Fruit fly (Drosophila melanogaster) whole organism, embryonic: ENCODE data around the gene Mst36Fb.
A peak's percentile ranks its signal among the peaks of the same experiment; 100 is the strongest.

Source experiments
- Blimp-1 ChIP-seq: fragments of 200-800 bp; sonication (Bioruptor generic); optimal IDR thresholded peaks from 3 replicates; lab custom pipeline; 2018; ENCODE audit warnings: missing biosample characterization, missing genetic modification characterization, mild to moderate bottlenecking, moderate library complexity, missing genetic modification reagents
- C15 ChIP-seq: fragments of 200-800 bp; sonication (Bioruptor generic); IDR thresholded peaks from 3 replicates; pipeline ENCODE4 v1.3.6; 2022; ENCODE audit warnings: missing biosample characterization, missing genetic modification characterization
- CG12744 ChIP-seq: fragments of 200-800 bp; sonication (Bioruptor generic); optimal IDR thresholded peaks from 2 replicates; lab custom pipeline; 2016; ENCODE audit warnings: missing biosample characterization, missing genetic modification characterization
- CG13287 ChIP-seq: fragments of 200-800 bp; sonication (Bioruptor generic); IDR thresholded peaks from 2 replicates; pipeline ENCODE4 v1.3.6; 2022; ENCODE audit warnings: missing biosample characterization, missing genetic modification characterization; ENCODE audit not compliant: partially characterized antibody
- CG14965 ChIP-seq: fragments of 200-800 bp; sonication (Bioruptor generic); optimal IDR thresholded peaks from 2 replicates; lab custom pipeline; 2016; ENCODE audit warnings: missing biosample characterization, missing genetic modification characterization, borderline replicate concordance
- CG1647 ChIP-seq: fragments of 200-800 bp; sonication (Bioruptor generic); optimal IDR thresholded peaks from 3 replicates; lab custom pipeline; 2016; ENCODE audit warnings: missing biosample characterization, missing genetic modification characterization
- CG18599 ChIP-seq: fragments of 200-800 bp; sonication (Bioruptor generic); optimal IDR thresholded peaks from 3 replicates; lab custom pipeline; 2017; ENCODE audit warnings: missing biosample characterization, missing genetic modification characterization, mild to moderate bottlenecking, moderate library complexity, missing genetic modification reagents
- CG18764 ChIP-seq: fragments of 200-800 bp; sonication (Bioruptor generic); optimal IDR thresholded peaks from 3 replicates; lab custom pipeline; 2016; ENCODE audit warnings: missing biosample characterization, missing genetic modification characterization
- CG34376 ChIP-seq: fragments of 200-800 bp; sonication (Bioruptor generic); optimal IDR thresholded peaks from 2 replicates; lab custom pipeline; 2018; ENCODE audit warnings: missing biosample characterization, mild to moderate bottlenecking, missing genetic modification characterization
- CG4282 ChIP-seq: fragments of 200-800 bp; sonication (Bioruptor generic); optimal IDR thresholded peaks from 2 replicates; lab custom pipeline; 2016; ENCODE audit warnings: missing biosample characterization, missing genetic modification characterization
- CG6175 ChIP-seq: fragments of 200-800 bp; sonication (Bioruptor generic); IDR thresholded peaks from 3 replicates; pipeline ENCODE4 v1.3.6; 2022; ENCODE audit warnings: missing biosample characterization, missing genetic modification characterization
- CG9437 ChIP-seq: fragments of 200-800 bp; sonication (Bioruptor generic); optimal IDR thresholded peaks from 2 replicates; lab custom pipeline; 2018; ENCODE audit warnings: missing biosample characterization, mild to moderate bottlenecking, missing genetic modification characterization
- CkIIα-i1 ChIP-seq: fragments of 200-800 bp; sonication (Bioruptor generic); IDR thresholded peaks from 2 replicates; pipeline ENCODE4 v1.3.6; 2022; ENCODE audit warnings: missing biosample characterization, missing genetic modification characterization
- GATAe ChIP-seq: fragments of 200-800 bp; sonication (Bioruptor generic); conservative IDR thresholded peaks from 2 replicates; pipeline ENCODE4 v1.3.6; 2022; ENCODE audit warnings: missing biosample characterization, missing genetic modification characterization
- Gsc ChIP-seq: fragments of 200-800 bp; sonication (Bioruptor generic); IDR thresholded peaks from 2 replicates; pipeline ENCODE4 v1.3.6; 2022; ENCODE audit warnings: missing biosample characterization, missing genetic modification characterization
- Hand ChIP-seq: fragments of 200-800 bp; sonication (Bioruptor generic); optimal IDR thresholded peaks from 2 replicates; lab custom pipeline; 2017; ENCODE audit warnings: mild to moderate bottlenecking, missing biosample characterization, missing genetic modification reagents, missing genetic modification characterization
- Hr3 ChIP-seq: fragments of 200-800 bp; sonication (Bioruptor generic); optimal IDR thresholded peaks from 3 replicates; lab custom pipeline; 2016; ENCODE audit warnings: missing biosample characterization, missing genetic modification characterization
- Max ChIP-seq: fragments of 200-800 bp; sonication (Bioruptor generic); optimal IDR thresholded peaks from 2 replicates; lab custom pipeline; 2016; ENCODE audit warnings: missing biosample characterization, mild to moderate bottlenecking, missing genetic modification characterization
- Med ChIP-seq: fragments of 200-800 bp; sonication (Bioruptor generic); peaks from one replicate; lab custom pipeline; 2016; ENCODE audit warnings: missing biosample characterization, missing genetic modification characterization, mild to moderate bottlenecking, inconsistent platforms, moderate library complexity
- NK7.1 ChIP-seq: fragments of 200-800 bp; sonication (Bioruptor generic); optimal IDR thresholded peaks from 3 replicates; lab custom pipeline; 2016; ENCODE audit warnings: missing biosample characterization, missing genetic modification characterization
- Pdp1 ChIP-seq, 2 experiments: fragments of 200-800 bp; sonication (Bioruptor generic); optimal IDR thresholded peaks; 3 replicates each; lab custom pipeline; 2016; ENCODE audit warnings: missing biosample characterization in 2 of 2, missing genetic modification characterization in 2 of 2, mild to moderate bottlenecking in 1 of 2, moderate library complexity in 1 of 2
- Sox100B ChIP-seq: fragments of 200-800 bp; sonication (Bioruptor generic); optimal IDR thresholded peaks from 3 replicates; lab custom pipeline; 2018; ENCODE audit warnings: missing biosample characterization, mild to moderate bottlenecking, missing genetic modification characterization
- Ssrp ChIP-seq: fragments of 200-800 bp; sonication (Bioruptor generic); optimal IDR thresholded peaks from 2 replicates; lab custom pipeline; 2018; ENCODE audit warnings: missing biosample characterization, mild to moderate bottlenecking, missing genetic modification characterization, moderate library complexity
- Xbp1 ChIP-seq: fragments of 200-800 bp; sonication (Bioruptor generic); optimal IDR thresholded peaks from 3 replicates; lab custom pipeline; 2016; ENCODE audit warnings: missing biosample characterization, mild to moderate bottlenecking, missing genetic modification characterization
- crc ChIP-seq: fragments of 200-800 bp; sonication (Bioruptor generic); optimal IDR thresholded peaks from 2 replicates; lab custom pipeline; 2016; ENCODE audit warnings: missing biosample characterization, missing genetic modification characterization
- dysf ChIP-seq: fragments of 200-800 bp; sonication (Bioruptor generic); IDR thresholded peaks from 3 replicates; pipeline ENCODE4 v1.3.6; 2022; ENCODE audit warnings: missing biosample characterization, missing genetic modification characterization
- ems ChIP-seq: fragments of 200-800 bp; sonication (Bioruptor generic); optimal IDR thresholded peaks from 3 replicates; lab custom pipeline; 2016; ENCODE audit warnings: missing biosample characterization, missing genetic modification characterization
- exex ChIP-seq: fragments of 200-800 bp; sonication (Bioruptor generic); optimal IDR thresholded peaks from 4 replicates; lab custom pipeline; 2018; ENCODE audit warnings: missing biosample characterization, mild to moderate bottlenecking, missing genetic modification characterization, moderate library complexity
- gem ChIP-seq: fragments of 200-800 bp; sonication (Bioruptor generic); optimal IDR thresholded peaks from 2 replicates; lab custom pipeline; 2019; ENCODE audit warnings: missing biosample characterization, mild to moderate bottlenecking, missing genetic modification characterization, moderate library complexity
- gfzf ChIP-seq: fragments of 200-800 bp; sonication (Bioruptor generic); optimal IDR thresholded peaks from 2 replicates; lab custom pipeline; 2016; ENCODE audit warnings: missing biosample characterization, mild to moderate bottlenecking, missing genetic modification characterization, moderate library complexity
- hth ChIP-seq: fragments of >200 bp; optimal IDR thresholded peaks from 2 replicates; lab custom pipeline; 2017; ENCODE audit warnings: inconsistent platforms
- knrl ChIP-seq: fragments of 200-800 bp; sonication (Bioruptor generic); IDR thresholded peaks from 3 replicates; pipeline ENCODE4 v1.3.6; 2022; ENCODE audit warnings: missing biosample characterization, missing genetic modification characterization; ENCODE audit not compliant: partially characterized antibody
- lab ChIP-seq: fragments of 200-800 bp; sonication (Bioruptor generic); optimal IDR thresholded peaks from 3 replicates; lab custom pipeline; 2017; ENCODE audit warnings: missing biosample characterization, missing genetic modification characterization, mild to moderate bottlenecking, moderate library complexity, missing genetic modification reagents
- mirr ChIP-seq: fragments of 200-800 bp; sonication (Bioruptor generic); optimal IDR thresholded peaks from 3 replicates; lab custom pipeline; 2018; ENCODE audit warnings: missing biosample characterization, mild to moderate bottlenecking, missing genetic modification characterization
- pnt ChIP-seq: fragments of 200-800 bp; sonication (Bioruptor generic); optimal IDR thresholded peaks from 3 replicates; lab custom pipeline; 2016; ENCODE audit warnings: missing biosample characterization, missing genetic modification characterization
- run ChIP-seq: fragments of 200-800 bp; sonication (Bioruptor generic); optimal IDR thresholded peaks from 3 replicates; lab custom pipeline; 2018; ENCODE audit warnings: missing biosample characterization, mild to moderate bottlenecking, missing genetic modification characterization
- sd ChIP-seq: fragments of 200-800 bp; sonication (Bioruptor generic); optimal IDR thresholded peaks from 3 replicates; lab custom pipeline; 2018; ENCODE audit warnings: missing biosample characterization, mild to moderate bottlenecking, missing genetic modification characterization, moderate library complexity
- sens ChIP-seq: fragments of 200-800 bp; sonication (Bioruptor generic); peaks from one replicate; lab custom pipeline; 2016; ENCODE audit warnings: missing biosample characterization, missing genetic modification characterization
- shn ChIP-seq: fragments of 200-800 bp; sonication (Bioruptor generic); optimal IDR thresholded peaks from 3 replicates; lab custom pipeline; 2016; ENCODE audit warnings: missing biosample characterization, missing genetic modification characterization
- sug ChIP-seq: fragments of 200-800 bp; optimal IDR thresholded peaks from 2 replicates; lab custom pipeline; 2019; ENCODE audit warnings: missing biosample characterization, mild to moderate bottlenecking, missing genetic modification characterization, moderate library complexity
- tx ChIP-seq: fragments of 200-800 bp; sonication (Bioruptor generic); optimal IDR thresholded peaks from 2 replicates; lab custom pipeline; 2016; ENCODE audit warnings: missing biosample characterization, missing genetic modification characterization
- wek ChIP-seq: fragments of 200-800 bp; sonication (Bioruptor generic); optimal IDR thresholded peaks from 3 replicates; lab custom pipeline; 2018; ENCODE audit warnings: missing biosample characterization, mild to moderate bottlenecking, missing genetic modification characterization, moderate library complexity
- z ChIP-seq: fragments of 200-800 bp; sonication (Bioruptor generic); IDR thresholded peaks from 3 replicates; pipeline ENCODE4 v1.3.6; 2022; ENCODE audit warnings: missing biosample characterization, missing genetic modification characterization
- zf30C ChIP-seq: fragments of 200-800 bp; sonication (Bioruptor generic); optimal IDR thresholded peaks from 3 replicates; lab custom pipeline; 2018; ENCODE audit warnings: missing biosample characterization, mild to moderate bottlenecking, missing genetic modification characterization

The Mst36Fb gene

dm6 chr2L:18630611-18631221, 44.2 kb downstream of the Mst36Fb start:
- TF ChIP-seq run (tag; lab: Kevin White, UChicago) (no peak), Hand (GFP tag; lab: Kevin White, UChicago) (no peak), Med (GFP tag; lab: Kevin White, UChicago) (peak; percentile 25), CG9437 (GFP tag; lab: Kevin White, UChicago) (no peak), mirr (GFP tag; lab: Kevin White, UChicago) (peak; percentile 79), tx (GFP tag; lab: Kevin White, UChicago) (no peak), pnt (GFP tag; lab: Kevin White, UChicago) (no peak), CG18599 (no peak), Xbp1 (GFP tag; lab: Kevin White, UChicago) (no peak), sd (tag; lab: Kevin White, UChicago) (peak; percentile 54), GATAe (GFP tag; lab: Robert Waterston, UW) (peak; percentile 61), Blimp-1 (no peak), wek (GFP tag; lab: Kevin White, UChicago) (no peak), Pdp1 (GFP tag; optimal IDR thresholded peaks at IDR 0.05; lab: Kevin White, UChicago) (peak in 1 of 2 experiments; percentile 71), CkIIα-i1 (GFP tag; lab: Robert Waterston, UW) (no peak), gem (tag; lab: Kevin White, UChicago) (no peak), gfzf (GFP tag; lab: Kevin White, UChicago) (no peak), CG34376 (GFP tag; lab: Kevin White, UChicago) (peak; percentile 44), CG13287 (GFP tag; lab: Robert Waterston, UW) (no peak), ems (GFP tag; lab: Kevin White, UChicago) (no peak), CG6175 (GFP tag; lab: Robert Waterston, UW) (no peak), sug (tag; lab: Kevin White, UChicago) (peak; percentile 19), Sox100B (GFP tag; lab: Kevin White, UChicago) (no peak), zf30C (GFP tag; lab: Kevin White, UChicago) (no peak), Max (GFP tag; lab: Kevin White, UChicago) (no peak), lab (GFP tag; lab: Kevin White, UChicago) (peak; percentile 33), hth (lab: Kevin White, UChicago) (no peak), Ssrp (tag; lab: Kevin White, UChicago) (no peak), CG18764 (GFP tag; lab: Kevin White, UChicago) (no peak), CG1647 (GFP tag; lab: Kevin White, UChicago) (no peak), dysf (GFP tag; lab: Robert Waterston, UW) (no peak), sens (GFP tag; lab: Kevin White, UChicago) (peak; percentile 63), knrl (GFP tag; lab: Robert Waterston, UW) (no peak), exex (tag; lab: Kevin White, UChicago) (peak; percentile 84), CG12744 (GFP tag; lab: Kevin White, UChicago) (no peak), CG14965 (GFP tag; lab: Kevin White, UChicago) (no peak), crc (no peak), C15 (GFP tag; lab: Robert Waterston, UW) (no peak), Hr3 (no peak), z (GFP tag; lab: Robert Waterston, UW) (peak; percentile 53; the same call in 1 of the 3 replicates), Gsc (GFP tag; lab: Robert Waterston, UW) (no peak), CG4282 (GFP tag; lab: Kevin White, UChicago) (no peak), NK7.1 (GFP tag; lab: Kevin White, UChicago) (no peak), shn (GFP tag; lab: Kevin White, UChicago) (no peak)
